Worm (Caenorhabditis elegans): ENCODE data around the gene F25B3.2.

The F25B3.2 gene

ce11 chrV:9571673-9572072 is 5.4 kb upstream of the F25B3.2 start:
- TF ChIP-seq nhr-12 (tag; optimal IDR thresholded peaks at IDR 0.05), result no peak
- TF ChIP-seq ham-2 (GFP tag; optimal IDR thresholded peaks at IDR 0.05), result no peak
- no peak for TF ChIP-seq ceh-43 (GFP tag; optimal IDR thresholded peaks at IDR 0.05)
- TF ChIP-seq flh-1 (GFP tag; optimal IDR thresholded peaks at IDR 0.05), result no peak
- no peak for TF ChIP-seq elt-3 (tag; optimal IDR thresholded peaks at IDR 0.05)
- no peak for TF ChIP-seq drap-1 (GFP tag; optimal IDR thresholded peaks at IDR 0.05)
- TF ChIP-seq lsy-2 (tag; optimal IDR thresholded peaks at IDR 0.05), result no peak
- no peak for TF ChIP-seq ceh-83 (GFP tag; optimal IDR thresholded peaks at IDR 0.05)
- TF ChIP-seq mep-1 (tag; optimal IDR thresholded peaks at IDR 0.05), result no peak
- TF ChIP-seq blmp-1 (tag; optimal IDR thresholded peaks at IDR 0.05), result no peak
- no peak for TF ChIP-seq snpc-4 (tag; optimal IDR thresholded peaks at IDR 0.05)
- TF ChIP-seq unc-39 (tag; optimal IDR thresholded peaks at IDR 0.05), result no peak
- TF ChIP-seq lin-32 (GFP tag; optimal IDR thresholded peaks at IDR 0.05), result no peak
- no peak for TF ChIP-seq zip-8 (tag; optimal IDR thresholded peaks at IDR 0.05)
- no peak for TF ChIP-seq pha-4 (tag; optimal IDR thresholded peaks at IDR 0.05)
- TF ChIP-seq unc-120 (tag; optimal IDR thresholded peaks at IDR 0.05; ENCODE audit: poor library complexity, severe bottlenecking), result no peak
- TF ChIP-seq nhr-2 (tag; optimal IDR thresholded peaks at IDR 0.05), result no peak
- no peak for TF ChIP-seq sem-2 (GFP tag; optimal IDR thresholded peaks at IDR 0.05)

ce11 chrV:9582594-9583322 is 5.7 kb downstream of the F25B3.2 start, which contains the start of gene rtfo-1:
Gene rtfo-1, minus strand, starts transcription at chrV:9582644.
- TF ChIP-seq flh-1 (GFP tag; optimal IDR thresholded peaks at IDR 0.05) (no peak), sem-2 (GFP tag; optimal IDR thresholded peaks at IDR 0.05) (no peak), cnd-1 (tag; optimal IDR thresholded peaks at IDR 0.05) (peak; percentile 61), drap-1 (GFP tag; optimal IDR thresholded peaks at IDR 0.05) (peak; percentile 58), snpc-4 (tag; optimal IDR thresholded peaks at IDR 0.05) (no peak), nhr-76 (tag; optimal IDR thresholded peaks at IDR 0.05) (peak; percentile 69), elt-1 (tag; optimal IDR thresholded peaks at IDR 0.05; ENCODE audit: borderline replicate concordance, insufficient read depth) (no peak), unc-39 (tag; optimal IDR thresholded peaks at IDR 0.05) (no peak), mls-2 (tag; optimal IDR thresholded peaks at IDR 0.05) (peak; percentile 54), unc-120 (tag; optimal IDR thresholded peaks at IDR 0.05; ENCODE audit: poor library complexity, severe bottlenecking) (no peak), elt-3 (tag; optimal IDR thresholded peaks at IDR 0.05) (no peak), unc-62 (GFP tag; optimal IDR thresholded peaks at IDR 0.05) (no peak), tbx-8 (GFP tag; optimal IDR thresholded peaks at IDR 0.05) (no peak), nhr-2 (tag; optimal IDR thresholded peaks at IDR 0.05) (no peak), M03D4.4 (tag; optimal IDR thresholded peaks at IDR 0.05) (peak; percentile 69), ces-1 (GFP tag; optimal IDR thresholded peaks at IDR 0.05) (peak; percentile 39), ztf-11 (tag; optimal IDR thresholded peaks at IDR 0.05) (peak; percentile 57), ham-2 (GFP tag; optimal IDR thresholded peaks at IDR 0.05) (peak; percentile 54), lin-13 (tag; optimal IDR thresholded peaks at IDR 0.05) (peak; percentile 39), bed-3 (GFP tag; optimal IDR thresholded peaks at IDR 0.05) (peak; percentile 8), mab-5 (tag; optimal IDR thresholded peaks at IDR 0.05) (no peak), nhr-12 (tag; optimal IDR thresholded peaks at IDR 0.05) (no peak), lsy-2 (tag; optimal IDR thresholded peaks at IDR 0.05) (peak; percentile 26), nhr-237 (tag; optimal IDR thresholded peaks at IDR 0.05) (peak; percentile 6), zip-8 (tag; optimal IDR thresholded peaks at IDR 0.05) (no peak), hlh-1 (tag; optimal IDR thresholded peaks at IDR 0.05) (peak; percentile 65), ceh-39 (tag; optimal IDR thresholded peaks at IDR 0.05) (no peak), pha-4 (tag; optimal IDR thresholded peaks at IDR 0.05) (peak; percentile 24), blmp-1 (tag; optimal IDR thresholded peaks at IDR 0.05) (peak; percentile 25), sptf-1 (tag; optimal IDR thresholded peaks at IDR 0.05) (peak; percentile 85), lin-32 (GFP tag; optimal IDR thresholded peaks at IDR 0.05) (peak; percentile 10), nhr-28 (tag; optimal IDR thresholded peaks at IDR 0.05) (no peak), ceh-43 (GFP tag; optimal IDR thresholded peaks at IDR 0.05) (peak; percentile 72), ceh-83 (GFP tag; optimal IDR thresholded peaks at IDR 0.05) (peak; percentile 58), mep-1 (tag; optimal IDR thresholded peaks at IDR 0.05) (peak; percentile 65)

ce11 chrV:9583323-9583644 is 6.2 kb downstream of the F25B3.2 start, which contains the start of gene K09G1.1:
Gene K09G1.1, plus strand, starts transcription at chrV:9583545.
- no peak for TF ChIP-seq ceh-39 (tag; optimal IDR thresholded peaks at IDR 0.05)
- no peak for TF ChIP-seq elt-3 (tag; optimal IDR thresholded peaks at IDR 0.05)
- TF ChIP-seq unc-120 (tag; optimal IDR thresholded peaks at IDR 0.05; ENCODE audit: poor library complexity, severe bottlenecking), result no peak
- TF ChIP-seq unc-62 (GFP tag; optimal IDR thresholded peaks at IDR 0.05), result no peak
- no peak for TF ChIP-seq nhr-12 (tag; optimal IDR thresholded peaks at IDR 0.05)

All from whole organism, mixed stage, embryonic.